3 worm cellular contexts compared by ENCODE assay signal in the genomic region with DNA sequence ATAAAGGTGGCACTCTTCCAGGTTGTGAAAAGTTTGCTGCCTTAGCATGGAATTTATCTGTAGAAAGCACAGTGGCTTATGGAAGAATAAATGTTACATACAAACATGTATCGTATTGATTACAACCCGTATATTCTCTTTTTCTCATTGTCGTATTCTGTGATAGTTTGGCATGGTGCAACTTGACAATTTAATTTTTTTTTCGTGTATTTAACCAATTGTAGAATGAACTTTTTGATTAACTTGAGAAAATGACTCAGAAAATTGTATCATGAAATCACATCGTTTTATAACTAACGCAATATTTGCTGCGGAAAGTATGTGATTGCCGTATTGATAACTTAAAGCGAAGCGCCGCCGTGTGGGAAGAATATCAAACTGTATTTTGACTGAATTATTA.
TF ChIP-seq lines count a peak whose summit lies in the region.

Gene Y43F8B.24, plus strand, starts transcription at position 301 of the 400 bp plus-strand sequence.

TF ChIP-seq in whole organism, L2 larva, 48 proteins besides CTCF, POLR2A, EP300 and RAD21:
- TF ChIP-seq fos-1 (tag; optimal IDR thresholded peaks at IDR 0.05; lab: Kevin White, UChicago) = peak; percentile 21
- no peak for TF ChIP-seq sem-4 (tag; optimal IDR thresholded peaks at IDR 0.05; lab: Kevin White, UChicago)

TF ChIP-seq in whole organism, L3 larva, 47 proteins besides CTCF, POLR2A, EP300 and RAD21:
- TF ChIP-seq elt-2 (tag; optimal IDR thresholded peaks at IDR 0.05; lab: Kevin White, UChicago) = peak; percentile 14
- TF ChIP-seq mdl-1 (tag; optimal IDR thresholded peaks at IDR 0.05; lab: Kevin White, UChicago) = no peak

TF ChIP-seq in whole organism, L4 larva, 104 proteins besides CTCF, POLR2A, EP300 and RAD21:
- TF ChIP-seq daf-16 (GFP tag; optimal IDR thresholded peaks at IDR 0.05; lab: Kevin White, UChicago) (no peak), daf-16 (tag; optimal IDR thresholded peaks at IDR 0.05; lab: Kevin White, UChicago) (peak; percentile 17), unc-62 (GFP tag; optimal IDR thresholded peaks at IDR 0.05 in 1 of 2; lab: Kevin White, UChicago) (peak in 1 of 2 experiments; percentile 7), unc-62 (tag; optimal IDR thresholded peaks at IDR 0.05; lab: Kevin White, UChicago) (no peak), F10B5.3 (tag; optimal IDR thresholded peaks at IDR 0.05; lab: Kevin White, UChicago) (no peak)

Comparison
In these comparisons a context has a peak if more than half of its experiments do, and no peak if none do; other contexts are left out.
1. Of the 23 proteins assayed by ChIP-seq in both whole organism, L4 larva and whole organism, L2 larva: peak only in whole organism, L4 larva: none; only in whole organism, L2 larva: fos-1; in both: none; in neither: 21; mixed calls (peak in some experiments, not most) for 1.